Fruit fly (Drosophila melanogaster) whole organism, embryonic: ENCODE results near the gene CG34179.
A peak's percentile ranks its signal among the peaks of the same experiment; 100 is the strongest.

ENCODE experiments used
- ATbp ChIP-seq: fragments of 200-800 bp; sonication (Bioruptor generic); optimal IDR thresholded peaks from 2 replicates; lab custom pipeline; 2017; ENCODE audit warnings: missing biosample characterization, mild to moderate bottlenecking, missing genetic modification characterization, missing genetic modification reagents
- Atf-2 ChIP-seq: fragments of 200-800 bp; sonication (Bioruptor generic); optimal IDR thresholded peaks from 2 replicates; lab custom pipeline; 2016; ENCODE audit warnings: missing biosample characterization, missing genetic modification characterization
- CG10147 ChIP-seq: fragments of 200-800 bp; sonication (Bioruptor generic); optimal IDR thresholded peaks from 2 replicates; lab custom pipeline; 2019; ENCODE audit warnings: missing biosample characterization, mild to moderate bottlenecking, missing genetic modification characterization, moderate library complexity
- CG10274 ChIP-seq: fragments of 200-800 bp; sonication (Bioruptor generic); optimal IDR thresholded peaks from 3 replicates; lab custom pipeline; 2017; ENCODE audit warnings: missing biosample characterization, mild to moderate bottlenecking, missing genetic modification characterization
- CG10979 ChIP-seq: fragments of 200-800 bp; sonication (Bioruptor generic); optimal IDR thresholded peaks from 2 replicates; lab custom pipeline; 2018; ENCODE audit warnings: missing biosample characterization, mild to moderate bottlenecking, missing genetic modification characterization, moderate library complexity
- CG12104 ChIP-seq: fragments of 200-800 bp; sonication (Bioruptor generic); optimal IDR thresholded peaks from 3 replicates; lab custom pipeline; 2016; ENCODE audit warnings: missing biosample characterization, missing genetic modification characterization
- CG12769 ChIP-seq: fragments of 200-800 bp; sonication (Bioruptor generic); optimal IDR thresholded peaks from 2 replicates; lab custom pipeline; 2019; ENCODE audit warnings: missing biosample characterization, mild to moderate bottlenecking, missing genetic modification characterization, moderate library complexity
- CG13775 ChIP-seq: fragments of 200-800 bp; sonication (Bioruptor generic); optimal IDR thresholded peaks from 3 replicates; lab custom pipeline; 2017; ENCODE audit warnings: missing biosample characterization, mild to moderate bottlenecking, missing genetic modification characterization
- CG14667 ChIP-seq: fragments of 200-800 bp; sonication (Bioruptor generic); IDR thresholded peaks from 2 replicates; pipeline ENCODE4 v1.3.6; 2022; ENCODE audit warnings: missing biosample characterization, missing genetic modification characterization
- CG1647 ChIP-seq: fragments of 200-800 bp; sonication (Bioruptor generic); optimal IDR thresholded peaks from 3 replicates; lab custom pipeline; 2016; ENCODE audit warnings: missing biosample characterization, missing genetic modification characterization
- CG17359 ChIP-seq: fragments of 200-800 bp; sonication (Bioruptor generic); optimal IDR thresholded peaks from 3 replicates; lab custom pipeline; 2018; ENCODE audit warnings: missing biosample characterization, mild to moderate bottlenecking, missing genetic modification characterization, moderate library complexity
- CG17829 ChIP-seq: fragments of 200-800 bp; optimal IDR thresholded peaks from 2 replicates; lab custom pipeline; 2019; ENCODE audit warnings: missing biosample characterization, mild to moderate bottlenecking, missing genetic modification characterization, moderate library complexity
- CG18011 ChIP-seq: fragments of 200-800 bp; sonication (Bioruptor generic); optimal IDR thresholded peaks from 2 replicates; lab custom pipeline; 2017; ENCODE audit warnings: missing biosample characterization, missing genetic modification characterization, mild to moderate bottlenecking, moderate library complexity, missing genotype
- CG2120 ChIP-seq: fragments of 200-800 bp; sonication (Bioruptor generic); optimal IDR thresholded peaks from 3 replicates; lab custom pipeline; 2016; ENCODE audit warnings: missing biosample characterization, missing genetic modification characterization
- CG2202 ChIP-seq: fragments of 200-800 bp; sonication (Bioruptor generic); optimal IDR thresholded peaks from 2 replicates; lab custom pipeline; 2018; ENCODE audit warnings: missing biosample characterization, mild to moderate bottlenecking, missing genetic modification characterization
- CG31365 ChIP-seq: fragments of 200-800 bp; sonication (Bioruptor generic); optimal IDR thresholded peaks from 2 replicates; lab custom pipeline; 2018; ENCODE audit warnings: missing biosample characterization, mild to moderate bottlenecking, missing genetic modification characterization
- CG32532 ChIP-seq: fragments of 200-800 bp; sonication (Bioruptor generic); IDR thresholded peaks from 2 replicates; pipeline ENCODE4 v1.3.6; 2022; ENCODE audit warnings: missing biosample characterization, missing genetic modification characterization
- CG3847 ChIP-seq: fragments of 200-800 bp; sonication (Bioruptor generic); IDR thresholded peaks from 2 replicates; pipeline ENCODE4 v1.3.6; 2022; ENCODE audit warnings: missing biosample characterization, missing genetic modification characterization
- CG42726 ChIP-seq: fragments of 200-800 bp; sonication (Bioruptor generic); IDR thresholded peaks from 2 replicates; pipeline ENCODE4 v1.3.6; 2022; ENCODE audit warnings: missing biosample characterization, missing genetic modification characterization; ENCODE audit not compliant: partially characterized antibody
- CG6254 ChIP-seq: fragments of 200-800 bp; sonication (Bioruptor generic); optimal IDR thresholded peaks from 3 replicates; lab custom pipeline; 2017; ENCODE audit warnings: mild to moderate bottlenecking, missing biosample characterization, missing genetic modification reagents, missing genetic modification characterization
- CG7987 ChIP-seq: fragments of 200-800 bp; sonication (Bioruptor generic); optimal IDR thresholded peaks from 2 replicates; lab custom pipeline; 2018; ENCODE audit warnings: missing biosample characterization, mild to moderate bottlenecking, missing genetic modification characterization, moderate library complexity
- CG8089 ChIP-seq: fragments of 200-800 bp; sonication (Bioruptor generic); optimal IDR thresholded peaks from 3 replicates; lab custom pipeline; 2016; ENCODE audit warnings: missing biosample characterization, missing genetic modification characterization
- CG8359 ChIP-seq: fragments of 200-800 bp; sonication (Bioruptor generic); optimal IDR thresholded peaks from 2 replicates; lab custom pipeline; 2017; ENCODE audit warnings: missing biosample characterization, mild to moderate bottlenecking, missing genetic modification characterization, borderline replicate concordance
- CTCF ChIP-seq: fragments of 200-800 bp; sonication (Bioruptor generic); optimal IDR thresholded peaks from 2 replicates; lab custom pipeline; 2017; ENCODE audit warnings: missing biosample characterization, mild to moderate bottlenecking, missing genetic modification characterization, moderate library complexity
- CoRest ChIP-seq: fragments of 200-800 bp; sonication (Bioruptor generic); optimal IDR thresholded peaks from 3 replicates; lab custom pipeline; 2018; ENCODE audit warnings: missing biosample characterization, mild to moderate bottlenecking, missing genetic modification characterization, moderate library complexity
- E2f2 ChIP-seq: fragments of 200-800 bp; sonication (Bioruptor generic); IDR thresholded peaks from 2 replicates; pipeline ENCODE4 v1.3.6; 2022; ENCODE audit warnings: missing biosample characterization, missing genetic modification characterization
- Gug ChIP-seq: fragments of 200-800 bp; sonication (Bioruptor generic); IDR thresholded peaks from 4 replicates; pipeline ENCODE4 v1.3.6; 2022; ENCODE audit warnings: missing biosample characterization, missing genetic modification characterization
- Jarid2 ChIP-seq: fragments of 200-800 bp; sonication (Bioruptor generic); optimal IDR thresholded peaks from 3 replicates; lab custom pipeline; 2017; ENCODE audit warnings: mild to moderate bottlenecking, missing biosample characterization, missing genetic modification reagents, missing genetic modification characterization
- NK7.1 ChIP-seq: fragments of 200-800 bp; sonication (Bioruptor generic); optimal IDR thresholded peaks from 3 replicates; lab custom pipeline; 2016; ENCODE audit warnings: missing biosample characterization, missing genetic modification characterization
- Sox100B ChIP-seq: fragments of 200-800 bp; sonication (Bioruptor generic); optimal IDR thresholded peaks from 3 replicates; lab custom pipeline; 2018; ENCODE audit warnings: missing biosample characterization, mild to moderate bottlenecking, missing genetic modification characterization
- Vsx1 ChIP-seq: fragments of 200-800 bp; sonication (Bioruptor generic); optimal IDR thresholded peaks from 2 replicates; lab custom pipeline; 2017; ENCODE audit warnings: missing biosample characterization, mild to moderate bottlenecking, missing genetic modification characterization, missing genetic modification reagents
- bcd ChIP-seq: fragments of 200-800 bp; sonication (Bioruptor generic); optimal IDR thresholded peaks from 2 replicates; lab custom pipeline; 2017; ENCODE audit warnings: missing biosample characterization, mild to moderate bottlenecking, missing genetic modification characterization
- bigmax ChIP-seq: fragments of 200-800 bp; sonication (Bioruptor generic); optimal IDR thresholded peaks from 2 replicates; lab custom pipeline; 2018; ENCODE audit warnings: missing biosample characterization, mild to moderate bottlenecking, missing genetic modification characterization
- cad ChIP-seq: fragments of >200 bp; optimal IDR thresholded peaks from 2 replicates; lab custom pipeline; 2017; ENCODE audit warnings: missing biosample characterization, missing genetic modification characterization
- cato ChIP-seq: fragments of 200-800 bp; sonication (Bioruptor generic); optimal IDR thresholded peaks from 2 replicates; lab custom pipeline; 2016; ENCODE audit warnings: missing biosample characterization, missing genetic modification characterization, borderline replicate concordance
- eve ChIP-seq, 2 experiments: fragments of >200 bp; optimal IDR thresholded peaks; 2 replicates each; lab custom pipeline; 2017; ENCODE audit warnings: missing biosample characterization in 2 of 2, missing genetic modification characterization in 2 of 2
- fru ChIP-seq: fragments of >200 bp; optimal IDR thresholded peaks from 2 replicates; lab custom pipeline; 2017
- gcm ChIP-seq: fragments of 200-800 bp; sonication (Bioruptor generic); optimal IDR thresholded peaks from 2 replicates; lab custom pipeline; 2019; ENCODE audit warnings: missing biosample characterization, mild to moderate bottlenecking, missing genetic modification characterization, moderate library complexity
- hth ChIP-seq: fragments of >200 bp; optimal IDR thresholded peaks from 2 replicates; lab custom pipeline; 2017; ENCODE audit warnings: inconsistent platforms
- insv ChIP-seq, 2 experiments: fragments of 200-800 bp; sonication (Bioruptor generic); optimal IDR thresholded peaks; 3 replicates each; lab custom pipeline; 2016 to 2018; ENCODE audit warnings: missing biosample characterization in 2 of 2, missing genetic modification characterization in 2 of 2
- inv ChIP-seq: fragments of 200-800 bp; sonication (Bioruptor generic); IDR thresholded peaks from 2 replicates; pipeline ENCODE4 v1.3.6; 2022; ENCODE audit warnings: missing biosample characterization, missing genetic modification characterization; ENCODE audit not compliant: partially characterized antibody
- lab ChIP-seq: fragments of 200-800 bp; sonication (Bioruptor generic); optimal IDR thresholded peaks from 3 replicates; lab custom pipeline; 2017; ENCODE audit warnings: missing biosample characterization, missing genetic modification characterization, mild to moderate bottlenecking, moderate library complexity, missing genetic modification reagents
- pho ChIP-seq: fragments of 200-800 bp; sonication (Bioruptor generic); optimal IDR thresholded peaks from 2 replicates; lab custom pipeline; 2016; ENCODE audit warnings: missing biosample characterization, missing genetic modification characterization
- repo ChIP-seq: fragments of 200-800 bp; sonication (Bioruptor generic); optimal IDR thresholded peaks from 2 replicates; lab custom pipeline; 2016; ENCODE audit warnings: missing biosample characterization, missing genetic modification characterization
- rib ChIP-seq: fragments of 200-800 bp; sonication (Bioruptor generic); IDR thresholded peaks from 2 replicates; pipeline ENCODE4 v1.3.6; 2022; ENCODE audit warnings: missing biosample characterization, missing genetic modification characterization
- shn ChIP-seq: fragments of 200-800 bp; sonication (Bioruptor generic); optimal IDR thresholded peaks from 3 replicates; lab custom pipeline; 2016; ENCODE audit warnings: missing biosample characterization, missing genetic modification characterization
- slou ChIP-seq: fragments of 200-800 bp; sonication (Bioruptor generic); optimal IDR thresholded peaks from 3 replicates; lab custom pipeline; 2016; ENCODE audit warnings: missing biosample characterization, missing genetic modification characterization
- tgo ChIP-seq: fragments of 200-800 bp; sonication (Bioruptor generic); IDR thresholded peaks from 3 replicates; pipeline ENCODE4 v1.3.6; 2022; ENCODE audit warnings: missing biosample characterization, missing genetic modification characterization
- unpg ChIP-seq: fragments of 200-800 bp; sonication (Bioruptor generic); optimal IDR thresholded peaks from 3 replicates; lab custom pipeline; 2018; ENCODE audit warnings: missing biosample characterization, mild to moderate bottlenecking, missing genetic modification characterization, moderate library complexity
- vfl ChIP-seq: fragments of 200-800 bp; sonication (Bioruptor generic); optimal IDR thresholded peaks from 2 replicates; lab custom pipeline; 2016; ENCODE audit warnings: missing biosample characterization, missing genetic modification characterization
- zf30C ChIP-seq: fragments of 200-800 bp; sonication (Bioruptor generic); optimal IDR thresholded peaks from 3 replicates; lab custom pipeline; 2018; ENCODE audit warnings: missing biosample characterization, mild to moderate bottlenecking, missing genetic modification characterization

CG34179 gene

dm6 chr2L:6051212-6051621 lies 2.7 kb upstream of the CG34179 start (continued):
- TF ChIP-seq CoRest (tag; lab: Kevin White, UChicago) (peak; percentile 96), rib (GFP tag; lab: Robert Waterston, UW) (peak; percentile 94), bigmax (peak; percentile 29), CG32532 (peak; percentile 95), CG1647 (GFP tag; lab: Kevin White, UChicago) (peak; percentile 94), CG2202 (tag; lab: Kevin White, UChicago) (peak; percentile 95), CG2120 (GFP tag; lab: Kevin White, UChicago) (peak; percentile 95), CG17829 (tag; lab: Kevin White, UChicago) (peak; percentile 97), CG10274 (GFP tag; lab: Kevin White, UChicago) (peak; percentile 84), CTCF (peak; percentile 52), ATbp (GFP tag; lab: Kevin White, UChicago) (peak; percentile 95), inv (GFP tag; lab: Robert Waterston, UW) (no peak), CG42726 (GFP tag; lab: Robert Waterston, UW) (no peak), CG10147 (peak; percentile 97), tgo (GFP tag; lab: Robert Waterston, UW) (peak; percentile 94), insv (GFP tag; optimal IDR thresholded peaks at IDR 0.05; lab: Kevin White, UChicago) (peak; percentile 5 to 77), Vsx1 (no peak), CG8359 (peak; percentile 88), NK7.1 (peak; percentile 86), unpg (GFP tag; lab: Kevin White, UChicago) (peak; percentile 98), CG12769 (tag; lab: Kevin White, UChicago) (no peak), CG31365 (tag; lab: Kevin White, UChicago) (peak; percentile 91), Gug (GFP tag; lab: Robert Waterston, UW) (peak; percentile 41; the same call in 1 of the 4 replicates), CG7987 (peak; percentile 93), CG14667 (GFP tag; lab: Robert Waterston, UW) (peak; percentile 35; the same call in 1 of the 2 replicates), pho (GFP tag; lab: Kevin White, UChicago) (peak; percentile 95), E2f2 (peak; percentile 80), cato (GFP tag; lab: Kevin White, UChicago) (peak; percentile 82), slou (peak; percentile 72), hth (lab: Kevin White, UChicago) (no peak), Jarid2 (GFP tag; lab: Kevin White, UChicago) (peak; percentile 79), CG13775 (GFP tag; lab: Kevin White, UChicago) (peak; percentile 95), lab (GFP tag; lab: Kevin White, UChicago) (peak; percentile 98), vfl (GFP tag; lab: Kevin White, UChicago) (peak; percentile 90), zf30C (peak; percentile 32), eve (GFP tag; optimal IDR thresholded peaks at IDR 0.05; lab: Kevin White, UChicago) (no peak), CG12104 (peak; percentile 96), cad (no peak), CG10979 (tag; lab: Kevin White, UChicago) (peak; percentile 98), CG8089 (GFP tag; lab: Kevin White, UChicago) (peak; percentile 85), gcm (peak; percentile 97), Atf-2 (peak; percentile 86), CG18011 (peak; percentile 86), shn (GFP tag; lab: Kevin White, UChicago) (peak; percentile 79), Sox100B (GFP tag; lab: Kevin White, UChicago) (peak; percentile 94), fru (no peak), CG6254 (GFP tag; lab: Kevin White, UChicago) (peak; percentile 95), CG17359 (tag; lab: Kevin White, UChicago) (peak; percentile 97), bcd (peak; percentile 94), CG3847 (GFP tag; lab: Robert Waterston, UW) (peak; percentile 94), repo (GFP tag; lab: Kevin White, UChicago) (peak; percentile 95)
